Fruit fly (Drosophila melanogaster): ENCODE measurements around the gene side-VII.
A peak's percentile ranks its signal among the peaks of the same experiment; 100 is the strongest.

The side-VII gene

dm6 chr3R:9784341-9785062, 44.7 kb upstream of the side-VII start, which contains the start of the genes MtnA and CG8500 (continued):
- TF ChIP-seq CG2889 (GFP tag; IDR thresholded peaks at IDR 0.05), result no peak
- no peak for TF ChIP-seq CG12219 (GFP tag; optimal IDR thresholded peaks at IDR 0.05)
- TF ChIP-seq rib (GFP tag; IDR thresholded peaks at IDR 0.05), result no peak
- peak; percentile 51 for TF ChIP-seq CG13287 (GFP tag; IDR thresholded peaks at IDR 0.05; ENCODE audit: partially characterized antibody)
- no peak for TF ChIP-seq CG3726 (GFP tag; IDR thresholded peaks at IDR 0.05)
- TF ChIP-seq CG11504 (tag; optimal IDR thresholded peaks at IDR 0.05), result no peak
- no peak for TF ChIP-seq CG32772 (GFP tag; IDR thresholded peaks at IDR 0.05)
- no peak for TF ChIP-seq CG18764 (GFP tag; optimal IDR thresholded peaks at IDR 0.05)
- TF ChIP-seq vvl (GFP tag; IDR thresholded peaks at IDR 0.05), result no peak
- peak; percentile 11 for TF ChIP-seq CG6683 (GFP tag; optimal IDR thresholded peaks at IDR 0.05)
- TF ChIP-seq CG8281 (tag; optimal IDR thresholded peaks at IDR 0.05), result no peak
- TF ChIP-seq phol (tag; optimal IDR thresholded peaks at IDR 0.05), result no peak
- TF ChIP-seq ara (GFP tag; IDR thresholded peaks at IDR 0.05), result no peak
- TF ChIP-seq chinmo (GFP tag; IDR thresholded peaks at IDR 0.05; ENCODE audit: partially characterized antibody), result 0 out of 4 replicates have a peak, but pooled peaks have one; percentile 65
- TF ChIP-seq CG5245 (GFP tag; optimal IDR thresholded peaks at IDR 0.05), result no peak
- TF ChIP-seq Dfd (GFP tag; optimal IDR thresholded peaks at IDR 0.05), result no peak
- no peak for TF ChIP-seq CG2199 (GFP tag; IDR thresholded peaks at IDR 0.05)
- no peak for TF ChIP-seq row (GFP tag; IDR thresholded peaks at IDR 0.05)
- TF ChIP-seq Bdp1 (GFP tag; optimal IDR thresholded peaks at IDR 0.05), result no peak
- TF ChIP-seq CG12236 (GFP tag; optimal IDR thresholded peaks at IDR 0.05), result no peak
- TF ChIP-seq p53 (GFP tag; optimal IDR thresholded peaks at IDR 0.05), result no peak
- no peak for TF ChIP-seq sna (GFP tag; IDR thresholded peaks at IDR 0.05; ENCODE audit: partially characterized antibody)
- TF ChIP-seq Sry-δ (GFP tag; optimal IDR thresholded peaks at IDR 0.05), result no peak
- TF ChIP-seq ken (GFP tag; IDR thresholded peaks at IDR 0.05), result 0 out of 3 replicates have a peak, but pooled peaks have one; percentile 31
- no peak for TF ChIP-seq sqz (GFP tag; optimal IDR thresholded peaks at IDR 0.05)
- TF ChIP-seq Hmx (GFP tag; optimal IDR thresholded peaks at IDR 0.05), result no peak
- no peak for TF ChIP-seq CG6791 (GFP tag; IDR thresholded peaks at IDR 0.05; ENCODE audit: partially characterized antibody)
- no peak for TF ChIP-seq CG3407 (GFP tag; optimal IDR thresholded peaks at IDR 0.05)
- no peak for TF ChIP-seq Nf-YB (GFP tag; optimal IDR thresholded peaks at IDR 0.05)
- 0 out of 2 replicates have a peak, but pooled peaks have one; percentile 12 for TF ChIP-seq Ptx1 (GFP tag; IDR thresholded peaks at IDR 0.05)
- TF ChIP-seq Jarid2 (GFP tag; optimal IDR thresholded peaks at IDR 0.05), result no peak
- TF ChIP-seq CG3847 (GFP tag; IDR thresholded peaks at IDR 0.05), result 0 out of 2 replicates have a peak, but pooled peaks have one; percentile 7
- TF ChIP-seq dmrt99B (tag; optimal IDR thresholded peaks at IDR 0.05), result no peak
- TF ChIP-seq CG14965 (GFP tag; optimal IDR thresholded peaks at IDR 0.05; ENCODE audit: borderline replicate concordance), result no peak
- no peak for TF ChIP-seq Dad (GFP tag; optimal IDR thresholded peaks at IDR 0.05)
- no peak for TF ChIP-seq CG18262 (tag; optimal IDR thresholded peaks at IDR 0.05)
- TF ChIP-seq repo (GFP tag; optimal IDR thresholded peaks at IDR 0.05), result no peak
- 0 out of 3 replicates have a peak, but pooled peaks have one; percentile 7 for TF ChIP-seq sr (GFP tag; IDR thresholded peaks at IDR 0.05)
- TF ChIP-seq CG42726 (GFP tag; IDR thresholded peaks at IDR 0.05; ENCODE audit: partially characterized antibody), result peak; percentile 52; the same call in 1 of the 2 replicates
- no peak for TF ChIP-seq jing (GFP tag; optimal IDR thresholded peaks at IDR 0.05)
- TF ChIP-seq CG3163 (GFP tag; optimal IDR thresholded peaks at IDR 0.05), result no peak
- peak; percentile 28; the same call in 1 of the 2 replicates for TF ChIP-seq inv (GFP tag; IDR thresholded peaks at IDR 0.05; ENCODE audit: partially characterized antibody)
- peak; percentile 54 for TF ChIP-seq pita (GFP tag; optimal IDR thresholded peaks at IDR 0.05)
- no peak for TF ChIP-seq disco-r (GFP tag; optimal IDR thresholded peaks at IDR 0.05)
- TF ChIP-seq ERR (GFP tag; optimal IDR thresholded peaks at IDR 0.05), result no peak
- TF ChIP-seq stc (GFP tag; IDR thresholded peaks at IDR 0.05), result 0 out of 2 replicates have a peak, but pooled peaks have one; percentile 16
- TF ChIP-seq NC2α (GFP tag; optimal IDR thresholded peaks at IDR 0.05), result no peak
- no peak for TF ChIP-seq Kr (GFP tag; optimal IDR thresholded peaks at IDR 0.05)
- no peak for TF ChIP-seq CG7357 (GFP tag; IDR thresholded peaks at IDR 0.05)
- no peak for TF ChIP-seq E2f1 (GFP tag; IDR thresholded peaks at IDR 0.05)

Data from whole organism, embryonic.